Fruit fly (Drosophila melanogaster) whole organism, embryonic: ENCODE results near the gene dpr2.

Experiments
- Atf6 ChIP-seq: fragments of 200-800 bp; sonication (Bioruptor generic); IDR thresholded peaks from 2 replicates; pipeline ENCODE4 v1.3.6; 2022; ENCODE audit warnings: missing biosample characterization, missing genetic modification characterization
- C15 ChIP-seq: fragments of 200-800 bp; sonication (Bioruptor generic); IDR thresholded peaks from 3 replicates; pipeline ENCODE4 v1.3.6; 2022; ENCODE audit warnings: missing biosample characterization, missing genetic modification characterization
- CG10654 ChIP-seq: fragments of 200-800 bp; sonication (Bioruptor generic); optimal IDR thresholded peaks from 2 replicates; lab custom pipeline; 2016; ENCODE audit warnings: missing biosample characterization, missing genetic modification characterization
- CG10979 ChIP-seq: fragments of 200-800 bp; sonication (Bioruptor generic); optimal IDR thresholded peaks from 2 replicates; lab custom pipeline; 2018; ENCODE audit warnings: missing biosample characterization, mild to moderate bottlenecking, missing genetic modification characterization, moderate library complexity
- CG11085 ChIP-seq: fragments of 200-800 bp; sonication (Bioruptor generic); IDR thresholded peaks from 2 replicates; pipeline ENCODE4 v1.3.6; 2022; ENCODE audit warnings: missing biosample characterization, missing genetic modification characterization
- CG11398 ChIP-seq: fragments of 200-800 bp; sonication (Bioruptor generic); optimal IDR thresholded peaks from 2 replicates; lab custom pipeline; 2016; ENCODE audit warnings: missing biosample characterization, missing genetic modification characterization
- CG13287 ChIP-seq: fragments of 200-800 bp; sonication (Bioruptor generic); IDR thresholded peaks from 2 replicates; pipeline ENCODE4 v1.3.6; 2022; ENCODE audit warnings: missing biosample characterization, missing genetic modification characterization; ENCODE audit not compliant: partially characterized antibody
- CG13424 ChIP-seq: fragments of 200-800 bp; sonication (Bioruptor generic); optimal IDR thresholded peaks from 2 replicates; lab custom pipeline; 2019; ENCODE audit warnings: missing biosample characterization, mild to moderate bottlenecking, missing genetic modification characterization, moderate library complexity
- CG13775 ChIP-seq: fragments of 200-800 bp; sonication (Bioruptor generic); optimal IDR thresholded peaks from 3 replicates; lab custom pipeline; 2017; ENCODE audit warnings: missing biosample characterization, mild to moderate bottlenecking, missing genetic modification characterization
- CG15269 ChIP-seq: fragments of 200-800 bp; sonication (Bioruptor generic); optimal IDR thresholded peaks from 2 replicates; lab custom pipeline; 2018; ENCODE audit warnings: missing biosample characterization, mild to moderate bottlenecking, missing genetic modification characterization, moderate library complexity
- CG1602 ChIP-seq: fragments of 200-800 bp; sonication (Bioruptor generic); optimal IDR thresholded peaks from 3 replicates; lab custom pipeline; 2016; ENCODE audit warnings: missing biosample characterization, missing genetic modification characterization
- CG1647 ChIP-seq: fragments of 200-800 bp; sonication (Bioruptor generic); optimal IDR thresholded peaks from 3 replicates; lab custom pipeline; 2016; ENCODE audit warnings: missing biosample characterization, missing genetic modification characterization
- CG17328 ChIP-seq: fragments of 200-800 bp; sonication (Bioruptor generic); IDR thresholded peaks from 2 replicates; pipeline ENCODE4 v1.3.6; 2022; ENCODE audit warnings: missing biosample characterization, missing genetic modification characterization
- CG17361 ChIP-seq: fragments of 200-800 bp; sonication (Bioruptor generic); IDR thresholded peaks from 3 replicates; pipeline ENCODE4 v1.3.6; 2022; ENCODE audit warnings: missing biosample characterization, missing genetic modification characterization
- CG17568 ChIP-seq: fragments of 200-800 bp; sonication (Bioruptor generic); optimal IDR thresholded peaks from 2 replicates; lab custom pipeline; 2018; ENCODE audit warnings: missing biosample characterization, mild to moderate bottlenecking, missing genetic modification characterization, moderate library complexity
- CG17612 ChIP-seq: fragments of 200-800 bp; sonication (Bioruptor generic); IDR thresholded peaks from 2 replicates; pipeline ENCODE4 v1.3.6; 2022; ENCODE audit warnings: missing biosample characterization, missing genetic modification characterization
- CG30403 ChIP-seq: fragments of 200-800 bp; sonication (Bioruptor generic); optimal IDR thresholded peaks from 3 replicates; lab custom pipeline; 2016; ENCODE audit warnings: missing biosample characterization, missing genetic modification characterization
- CG3065 ChIP-seq: fragments of 200-800 bp; sonication (Bioruptor generic); optimal IDR thresholded peaks from 2 replicates; lab custom pipeline; 2016; ENCODE audit warnings: missing biosample characterization, missing genetic modification characterization
- CG34376 ChIP-seq: fragments of 200-800 bp; sonication (Bioruptor generic); optimal IDR thresholded peaks from 2 replicates; lab custom pipeline; 2018; ENCODE audit warnings: missing biosample characterization, mild to moderate bottlenecking, missing genetic modification characterization
- CG34422 ChIP-seq: fragments of 200-800 bp; sonication (Bioruptor generic); IDR thresholded peaks from 3 replicates; pipeline ENCODE4 v1.3.6; 2022; ENCODE audit warnings: missing biosample characterization, missing genetic modification characterization
- CG3726 ChIP-seq: fragments of 200-800 bp; sonication (Bioruptor generic); IDR thresholded peaks from 3 replicates; pipeline ENCODE4, ENCODE4 v1.3.6; 2022; ENCODE audit warnings: missing biosample characterization, missing genetic modification characterization
- CG3847 ChIP-seq: fragments of 200-800 bp; sonication (Bioruptor generic); IDR thresholded peaks from 2 replicates; pipeline ENCODE4 v1.3.6; 2022; ENCODE audit warnings: missing biosample characterization, missing genetic modification characterization
- CG3995 ChIP-seq: fragments of 200-800 bp; sonication (Bioruptor generic); optimal IDR thresholded peaks from 3 replicates; lab custom pipeline; 2016; ENCODE audit warnings: missing biosample characterization, missing genetic modification characterization
- CG4282 ChIP-seq: fragments of 200-800 bp; sonication (Bioruptor generic); optimal IDR thresholded peaks from 2 replicates; lab custom pipeline; 2016; ENCODE audit warnings: missing biosample characterization, missing genetic modification characterization
- CG5180 ChIP-seq: fragments of 200-800 bp; sonication (Bioruptor generic); optimal IDR thresholded peaks from 3 replicates; lab custom pipeline; 2017; ENCODE audit warnings: missing biosample characterization, missing genetic modification characterization, mild to moderate bottlenecking, moderate library complexity, missing genetic modification reagents
- CG6813 ChIP-seq: fragments of 200-800 bp; sonication (Bioruptor generic); optimal IDR thresholded peaks from 2 replicates; lab custom pipeline; 2017; ENCODE audit warnings: missing biosample characterization, missing genetic modification characterization, mild to moderate bottlenecking, moderate library complexity, missing genetic modification reagents
- CG9437 ChIP-seq: fragments of 200-800 bp; sonication (Bioruptor generic); optimal IDR thresholded peaks from 2 replicates; lab custom pipeline; 2018; ENCODE audit warnings: missing biosample characterization, mild to moderate bottlenecking, missing genetic modification characterization
- H2.0 ChIP-seq: fragments of 200-800 bp; sonication (Bioruptor generic); IDR thresholded peaks from 2 replicates; pipeline ENCODE4 v1.3.6; 2022; ENCODE audit warnings: missing biosample characterization, missing genetic modification characterization
- HLH54F ChIP-seq: fragments of 200-800 bp; sonication (Bioruptor generic); optimal IDR thresholded peaks from 3 replicates; lab custom pipeline; 2016; ENCODE audit warnings: missing biosample characterization, missing genetic modification characterization
- Mrtf ChIP-seq: fragments of 200-800 bp; sonication (Bioruptor generic); IDR thresholded peaks from 3 replicates; pipeline ENCODE4 v1.3.6; 2022; ENCODE audit warnings: missing biosample characterization, missing genetic modification characterization
- NC2β ChIP-seq: fragments of 200-800 bp; sonication (Bioruptor generic); optimal IDR thresholded peaks from 2 replicates; lab custom pipeline; 2016; ENCODE audit warnings: missing biosample characterization, missing genetic modification characterization
- Optix ChIP-seq: fragments of 200-800 bp; sonication (Bioruptor generic); IDR thresholded peaks from 3 replicates; pipeline ENCODE4 v1.3.6; 2022; ENCODE audit warnings: missing biosample characterization, missing genetic modification characterization
- Sry-δ ChIP-seq: fragments of 200-800 bp; sonication (Bioruptor generic); optimal IDR thresholded peaks from 2 replicates; lab custom pipeline; 2016; ENCODE audit warnings: missing biosample characterization, missing genetic modification characterization
- Stat92E ChIP-seq, 3 experiments: fragments of >200 bp in 2 of 3; fragments of 200-800 bp in 1 of 3; sonication (Bioruptor generic) in 1 of 3; optimal IDR thresholded peaks; 2 replicates each; lab custom pipeline; 2017 to 2019; ENCODE audit warnings: missing biosample characterization in 3 of 3, missing genetic modification characterization in 3 of 3, mild to moderate bottlenecking in 1 of 3, moderate library complexity in 1 of 3
- amos ChIP-seq: fragments of 200-800 bp; sonication (Bioruptor generic); IDR thresholded peaks from 2 replicates; pipeline ENCODE4 v1.3.6; 2022; ENCODE audit warnings: missing biosample characterization, missing genetic modification characterization; ENCODE audit not compliant: partially characterized antibody
- bsh ChIP-seq, 2 experiments: fragments of 200-800 bp; sonication (Bioruptor generic); optimal IDR thresholded peaks; 2 replicates each; lab custom pipeline; 2017 to 2018; ENCODE audit warnings: mild to moderate bottlenecking in 2 of 2, missing biosample characterization in 2 of 2, missing genetic modification characterization in 2 of 2, moderate library complexity in 1 of 2
- cato ChIP-seq: fragments of 200-800 bp; sonication (Bioruptor generic); optimal IDR thresholded peaks from 2 replicates; lab custom pipeline; 2016; ENCODE audit warnings: missing biosample characterization, missing genetic modification characterization, borderline replicate concordance
- chif ChIP-seq, 2 experiments: fragments of 200-800 bp; sonication (Bioruptor generic); optimal IDR thresholded peaks; 3 replicates each; lab custom pipeline; 2016; ENCODE audit warnings: missing biosample characterization in 2 of 2, missing genetic modification characterization in 2 of 2
- ci ChIP-seq: fragments of 200-800 bp; sonication (Bioruptor generic); IDR thresholded peaks from 3 replicates; pipeline ENCODE4 v1.3.6; 2022; ENCODE audit warnings: missing biosample characterization, missing genetic modification characterization
- crol ChIP-seq: fragments of 200-800 bp; sonication (Bioruptor generic); IDR thresholded peaks from 2 replicates; pipeline ENCODE4 v1.3.6; 2022; ENCODE audit warnings: missing biosample characterization, missing genetic modification characterization
- cwo ChIP-seq: fragments of 200-800 bp; sonication (Bioruptor generic); optimal IDR thresholded peaks from 3 replicates; lab custom pipeline; 2017; ENCODE audit warnings: missing biosample characterization, missing genetic modification characterization, mild to moderate bottlenecking, moderate library complexity, missing genetic modification reagents
- exex ChIP-seq: fragments of 200-800 bp; sonication (Bioruptor generic); optimal IDR thresholded peaks from 4 replicates; lab custom pipeline; 2018; ENCODE audit warnings: missing biosample characterization, mild to moderate bottlenecking, missing genetic modification characterization, moderate library complexity
- gem ChIP-seq: fragments of 200-800 bp; sonication (Bioruptor generic); optimal IDR thresholded peaks from 2 replicates; lab custom pipeline; 2019; ENCODE audit warnings: missing biosample characterization, mild to moderate bottlenecking, missing genetic modification characterization, moderate library complexity
- grn ChIP-seq: fragments of 200-800 bp; sonication (Bioruptor generic); optimal IDR thresholded peaks from 3 replicates; lab custom pipeline; 2017; ENCODE audit warnings: missing biosample characterization, missing genetic modification characterization
- hth ChIP-seq: fragments of >200 bp; optimal IDR thresholded peaks from 2 replicates; lab custom pipeline; 2017; ENCODE audit warnings: inconsistent platforms
- odd ChIP-seq: fragments of 200-800 bp; sonication (Bioruptor generic); optimal IDR thresholded peaks from 2 replicates; lab custom pipeline; 2017; ENCODE audit warnings: missing biosample characterization, mild to moderate bottlenecking, missing genetic modification characterization
- pum ChIP-seq: fragments of 200-800 bp; sonication (Bioruptor generic); optimal IDR thresholded peaks from 2 replicates; lab custom pipeline; 2016; ENCODE audit warnings: missing biosample characterization, missing genetic modification characterization
- sens ChIP-seq: fragments of 200-800 bp; sonication (Bioruptor generic); peaks from one replicate; lab custom pipeline; 2016; ENCODE audit warnings: missing biosample characterization, missing genetic modification characterization
- tio ChIP-seq: fragments of 200-800 bp; sonication (Bioruptor generic); optimal IDR thresholded peaks from 2 replicates; lab custom pipeline; 2017; ENCODE audit warnings: missing biosample characterization, missing genetic modification characterization, inconsistent platforms
- tna ChIP-seq: fragments of 200-800 bp; sonication (Bioruptor generic); IDR thresholded peaks from 2 replicates; pipeline ENCODE4 v1.3.6; 2022; ENCODE audit warnings: missing biosample characterization, missing genetic modification characterization; ENCODE audit not compliant: partially characterized antibody
- unpg ChIP-seq: fragments of 200-800 bp; sonication (Bioruptor generic); optimal IDR thresholded peaks from 3 replicates; lab custom pipeline; 2018; ENCODE audit warnings: missing biosample characterization, mild to moderate bottlenecking, missing genetic modification characterization, moderate library complexity

dpr2 gene

DNA sequence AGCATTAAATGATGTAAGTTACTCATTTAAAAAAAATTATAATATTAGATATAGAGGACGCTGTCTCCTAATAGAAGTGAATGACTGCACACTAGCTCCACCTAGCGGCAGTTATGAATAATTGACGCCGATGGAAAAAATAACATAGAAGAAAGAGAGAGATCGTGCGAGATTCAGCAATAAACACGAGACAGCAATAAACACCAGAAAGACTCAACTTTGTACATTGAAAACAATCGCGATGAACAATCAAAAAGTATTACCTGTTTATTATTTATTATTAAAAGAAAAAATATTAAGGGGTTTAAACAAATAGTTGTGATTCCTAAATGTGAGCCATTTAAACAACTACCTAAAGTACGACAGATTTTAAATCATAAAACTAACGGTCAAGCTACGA lies 22.2 kb upstream of the dpr2 start (continued):
- TF ChIP-seq cwo (GFP tag; lab: Kevin White, UChicago): peak; percentile 75
- TF ChIP-seq CG1647: no peak
- TF ChIP-seq ci (GFP tag; lab: Robert Waterston, UW): no peak
- TF ChIP-seq CG15269 (tag; lab: Kevin White, UChicago): no peak
- TF ChIP-seq CG3847 (GFP tag; lab: Robert Waterston, UW): no peak; the same call in 1 of the 2 replicates
- no peak for TF ChIP-seq NC2β
- TF ChIP-seq Sry-δ (GFP tag; lab: Kevin White, UChicago): no peak
- peak in 1 of 3 experiments; percentile 16 for TF ChIP-seq Stat92E (GFP tag; optimal IDR thresholded peaks at IDR 0.05; lab: Kevin White, UChicago)
- TF ChIP-seq cato (GFP tag; lab: Kevin White, UChicago): no peak
- TF ChIP-seq CG13424: peak; percentile 11
- TF ChIP-seq unpg (GFP tag; lab: Kevin White, UChicago): no peak
- no peak for TF ChIP-seq CG10654 (GFP tag; lab: Kevin White, UChicago)
- no peak for TF ChIP-seq CG3065 (GFP tag; lab: Kevin White, UChicago)
- TF ChIP-seq sens (GFP tag; lab: Kevin White, UChicago): peak; percentile 89
- TF ChIP-seq CG13287: no peak; the same call in 1 of the 2 replicates
- TF ChIP-seq gem (tag; lab: Kevin White, UChicago): no peak
- no peak for TF ChIP-seq CG11398
- TF ChIP-seq bsh (GFP tag; optimal IDR thresholded peaks at IDR 0.05; lab: Kevin White, UChicago): peak in 1 of 2 experiments; percentile 31
- no peak for TF ChIP-seq C15 (GFP tag; lab: Robert Waterston, UW)
- no peak for TF ChIP-seq CG13775 (GFP tag; lab: Kevin White, UChicago)
- TF ChIP-seq amos (GFP tag; lab: Robert Waterston, UW): no peak
- TF ChIP-seq odd (GFP tag; lab: Kevin White, UChicago): no peak
- TF ChIP-seq HLH54F (GFP tag; lab: Kevin White, UChicago): no peak
- TF ChIP-seq pum (GFP tag; lab: Kevin White, UChicago): no peak
- no peak for TF ChIP-seq crol (GFP tag; lab: Robert Waterston, UW)
- TF ChIP-seq CG17328 (GFP tag; lab: Robert Waterston, UW): no peak
- no peak for TF ChIP-seq exex
- no peak for TF ChIP-seq CG17568
- TF ChIP-seq Mrtf: no peak
- TF ChIP-seq Optix: no peak
- peak; percentile 34 for TF ChIP-seq CG6813 (GFP tag; lab: Kevin White, UChicago)
- no peak for TF ChIP-seq tna
- peak; percentile 54 for TF ChIP-seq CG10979 (tag; lab: Kevin White, UChicago)
- TF ChIP-seq hth (lab: Kevin White, UChicago): no peak
- TF ChIP-seq Atf6 (GFP tag; lab: Robert Waterston, UW): peak; percentile 26; the same call in 1 of the 2 replicates
- TF ChIP-seq CG9437 (GFP tag; lab: Kevin White, UChicago): no peak
- no peak for TF ChIP-seq CG34376 (GFP tag; lab: Kevin White, UChicago)
- TF ChIP-seq CG11085 (GFP tag; lab: Robert Waterston, UW): no peak
- TF ChIP-seq CG1602 (GFP tag; lab: Kevin White, UChicago): peak; percentile 4
- peak; percentile 59; the same call in 2 of the 3 replicates for TF ChIP-seq CG17361
- TF ChIP-seq CG5180 (GFP tag; lab: Kevin White, UChicago): peak; percentile 27
- TF ChIP-seq chif (GFP tag; optimal IDR thresholded peaks at IDR 0.05; lab: Kevin White, UChicago): no peak
- TF ChIP-seq CG3726 (GFP tag; lab: Robert Waterston, UW): 0 out of 3 replicates have a peak, but pooled peaks have one; percentile 37
- no peak for TF ChIP-seq CG30403 (GFP tag; lab: Kevin White, UChicago)
- TF ChIP-seq CG3995 (GFP tag; lab: Kevin White, UChicago): no peak
- TF ChIP-seq tio (GFP tag; lab: Kevin White, UChicago): no peak
- TF ChIP-seq CG4282 (GFP tag; lab: Kevin White, UChicago): no peak
- TF ChIP-seq grn (GFP tag; lab: Kevin White, UChicago): no peak
- TF ChIP-seq CG34422 (GFP tag; lab: Robert Waterston, UW): peak; percentile 68
- peak; percentile 26; the same call in 1 of the 2 replicates for TF ChIP-seq CG17612
- no peak for TF ChIP-seq H2.0
